Fruit fly (Drosophila melanogaster) whole organism, embryonic: ENCODE results near the gene CG10694.

ENCODE experiments used
- Bdp1 ChIP-seq: fragments of 200-800 bp; sonication (Bioruptor generic); optimal IDR thresholded peaks from 3 replicates; lab custom pipeline; 2016; ENCODE audit warnings: missing biosample characterization, missing genetic modification characterization
- Blimp-1 ChIP-seq: fragments of 200-800 bp; sonication (Bioruptor generic); optimal IDR thresholded peaks from 3 replicates; lab custom pipeline; 2018; ENCODE audit warnings: missing biosample characterization, missing genetic modification characterization, mild to moderate bottlenecking, moderate library complexity, missing genetic modification reagents
- CG10366 ChIP-seq: fragments of 200-800 bp; sonication (Bioruptor generic); IDR thresholded peaks from 2 replicates; pipeline ENCODE4 v1.3.6; 2022; ENCODE audit warnings: missing biosample characterization, missing genetic modification characterization
- CG10462 ChIP-seq: fragments of 200-800 bp; sonication (Bioruptor generic); optimal IDR thresholded peaks from 2 replicates; lab custom pipeline; 2016; ENCODE audit warnings: missing biosample characterization, missing genetic modification characterization
- CG11247 ChIP-seq: fragments of 200-800 bp; sonication (Bioruptor generic); IDR thresholded peaks from 2 replicates; pipeline ENCODE4 v1.3.6; 2022; ENCODE audit warnings: missing biosample characterization, missing genetic modification characterization
- CG12391 ChIP-seq: fragments of 200-800 bp; sonication (Bioruptor generic); optimal IDR thresholded peaks from 3 replicates; lab custom pipeline; 2018; ENCODE audit warnings: missing biosample characterization, mild to moderate bottlenecking, missing genetic modification characterization, moderate library complexity
- CG14441 ChIP-seq: fragments of 200-800 bp; sonication (Bioruptor generic); IDR thresholded peaks from 2 replicates; pipeline ENCODE4 v1.3.6; 2022; ENCODE audit warnings: missing biosample characterization, missing genetic modification characterization
- CG14667 ChIP-seq: fragments of 200-800 bp; sonication (Bioruptor generic); IDR thresholded peaks from 2 replicates; pipeline ENCODE4 v1.3.6; 2022; ENCODE audit warnings: missing biosample characterization, missing genetic modification characterization
- CG15011 ChIP-seq: fragments of 200-800 bp; sonication (Bioruptor generic); optimal IDR thresholded peaks from 3 replicates; lab custom pipeline; 2018; ENCODE audit warnings: missing biosample characterization, mild to moderate bottlenecking, missing genetic modification characterization
- CG15073 ChIP-seq: fragments of 200-800 bp; sonication (Bioruptor generic); optimal IDR thresholded peaks from 2 replicates; lab custom pipeline; 2016; ENCODE audit warnings: missing biosample characterization, missing genetic modification characterization
- CG15696 ChIP-seq: fragments of 200-800 bp; sonication (Bioruptor generic); optimal IDR thresholded peaks from 2 replicates; lab custom pipeline; 2019; ENCODE audit warnings: missing biosample characterization, mild to moderate bottlenecking, missing genetic modification characterization, moderate library complexity
- CG17361 ChIP-seq: fragments of 200-800 bp; sonication (Bioruptor generic); IDR thresholded peaks from 3 replicates; pipeline ENCODE4 v1.3.6; 2022; ENCODE audit warnings: missing biosample characterization, missing genetic modification characterization
- CG2120 ChIP-seq: fragments of 200-800 bp; sonication (Bioruptor generic); optimal IDR thresholded peaks from 3 replicates; lab custom pipeline; 2016; ENCODE audit warnings: missing biosample characterization, missing genetic modification characterization
- CG7839 ChIP-seq: fragments of 200-800 bp; sonication (Bioruptor generic); optimal IDR thresholded peaks from 3 replicates; lab custom pipeline; 2018; ENCODE audit warnings: missing biosample characterization, mild to moderate bottlenecking, missing genetic modification characterization, moderate library complexity
- CG8290 ChIP-seq, 3 experiments: fragments of 200-800 bp; sonication (Bioruptor generic); optimal IDR thresholded peaks; 2 replicates each; lab custom pipeline; 2016 to 2019; ENCODE audit warnings: missing biosample characterization in 3 of 3, missing genetic modification characterization in 3 of 3, mild to moderate bottlenecking in 2 of 3, moderate library complexity in 1 of 3
- CG9932 ChIP-seq: fragments of 200-800 bp; sonication (Bioruptor generic); IDR thresholded peaks from 2 replicates; pipeline ENCODE4 v1.3.6; 2022; ENCODE audit warnings: missing biosample characterization, missing genetic modification characterization
- D19B ChIP-seq: fragments of 200-800 bp; sonication (Bioruptor generic); optimal IDR thresholded peaks from 2 replicates; lab custom pipeline; 2017; ENCODE audit warnings: missing biosample characterization, mild to moderate bottlenecking, missing genetic modification characterization
- Dip3 ChIP-seq: fragments of 200-800 bp; sonication (Bioruptor generic); optimal IDR thresholded peaks from 3 replicates; lab custom pipeline; 2016; ENCODE audit warnings: missing biosample characterization, missing genetic modification characterization
- Eip74EF ChIP-seq, 2 experiments: fragments of 200-800 bp in 1 of 2; fragments of >200 bp in 1 of 2; sonication (Bioruptor generic) in 1 of 2; optimal IDR thresholded peaks; 2 replicates each; lab custom pipeline; 2017 to 2019; ENCODE audit warnings: missing biosample characterization in 2 of 2, missing genetic modification characterization in 2 of 2, mild to moderate bottlenecking in 1 of 2, moderate library complexity in 1 of 2
- Gug ChIP-seq: fragments of 200-800 bp; sonication (Bioruptor generic); IDR thresholded peaks from 4 replicates; pipeline ENCODE4 v1.3.6; 2022; ENCODE audit warnings: missing biosample characterization, missing genetic modification characterization
- H2.0 ChIP-seq: fragments of 200-800 bp; sonication (Bioruptor generic); IDR thresholded peaks from 2 replicates; pipeline ENCODE4 v1.3.6; 2022; ENCODE audit warnings: missing biosample characterization, missing genetic modification characterization
- HLH54F ChIP-seq: fragments of 200-800 bp; sonication (Bioruptor generic); optimal IDR thresholded peaks from 3 replicates; lab custom pipeline; 2016; ENCODE audit warnings: missing biosample characterization, missing genetic modification characterization
- Med ChIP-seq: fragments of 200-800 bp; sonication (Bioruptor generic); peaks from one replicate; lab custom pipeline; 2016; ENCODE audit warnings: missing biosample characterization, missing genetic modification characterization, mild to moderate bottlenecking, inconsistent platforms, moderate library complexity
- PHDP ChIP-seq: fragments of 200-800 bp; sonication (Bioruptor generic); optimal IDR thresholded peaks from 3 replicates; lab custom pipeline; 2018; ENCODE audit warnings: missing biosample characterization, mild to moderate bottlenecking, missing genetic modification characterization, moderate library complexity
- Pdp1 ChIP-seq, 2 experiments: fragments of 200-800 bp; sonication (Bioruptor generic); optimal IDR thresholded peaks; 3 replicates each; lab custom pipeline; 2016; ENCODE audit warnings: missing biosample characterization in 2 of 2, missing genetic modification characterization in 2 of 2, mild to moderate bottlenecking in 1 of 2, moderate library complexity in 1 of 2
- Sox102F ChIP-seq: fragments of 200-800 bp; sonication (Bioruptor generic); optimal IDR thresholded peaks from 2 replicates; lab custom pipeline; 2018; ENCODE audit warnings: missing biosample characterization, mild to moderate bottlenecking, missing genetic modification characterization, moderate library complexity
- Stat92E ChIP-seq, 3 experiments: fragments of >200 bp in 2 of 3; fragments of 200-800 bp in 1 of 3; sonication (Bioruptor generic) in 1 of 3; optimal IDR thresholded peaks; 2 replicates each; lab custom pipeline; 2017 to 2019; ENCODE audit warnings: missing biosample characterization in 3 of 3, missing genetic modification characterization in 3 of 3, mild to moderate bottlenecking in 1 of 3, moderate library complexity in 1 of 3
- Xbp1 ChIP-seq: fragments of 200-800 bp; sonication (Bioruptor generic); optimal IDR thresholded peaks from 3 replicates; lab custom pipeline; 2016; ENCODE audit warnings: missing biosample characterization, mild to moderate bottlenecking, missing genetic modification characterization
- al ChIP-seq: fragments of 200-800 bp; sonication (Bioruptor generic); IDR thresholded peaks from 2 replicates; pipeline ENCODE4 v1.3.6; 2022; ENCODE audit warnings: missing biosample characterization, missing genetic modification characterization
- ci ChIP-seq: fragments of 200-800 bp; sonication (Bioruptor generic); IDR thresholded peaks from 3 replicates; pipeline ENCODE4 v1.3.6; 2022; ENCODE audit warnings: missing biosample characterization, missing genetic modification characterization
- dm ChIP-seq: fragments of 200-800 bp; sonication (Bioruptor generic); optimal IDR thresholded peaks from 3 replicates; lab custom pipeline; 2016; ENCODE audit warnings: missing biosample characterization, missing genetic modification characterization
- dmrt11E ChIP-seq: fragments of 200-800 bp; sonication (Bioruptor generic); optimal IDR thresholded peaks from 3 replicates; lab custom pipeline; 2018; ENCODE audit warnings: missing biosample characterization, mild to moderate bottlenecking, missing genetic modification characterization, moderate library complexity
- dmrt99B ChIP-seq: fragments of 200-800 bp; sonication (Bioruptor generic); optimal IDR thresholded peaks from 2 replicates; lab custom pipeline; 2018; ENCODE audit warnings: missing biosample characterization, mild to moderate bottlenecking, missing genetic modification characterization, moderate library complexity
- dpn ChIP-seq, 2 experiments: fragments of 200-800 bp; sonication (Bioruptor generic); optimal IDR thresholded peaks; 3 replicates each; lab custom pipeline; 2016; ENCODE audit warnings: missing biosample characterization in 2 of 2, missing genetic modification characterization in 2 of 2
- dysf ChIP-seq: fragments of 200-800 bp; sonication (Bioruptor generic); IDR thresholded peaks from 3 replicates; pipeline ENCODE4 v1.3.6; 2022; ENCODE audit warnings: missing biosample characterization, missing genetic modification characterization
- gcm2 ChIP-seq: fragments of 200-800 bp; sonication (Bioruptor generic); optimal IDR thresholded peaks from 2 replicates; lab custom pipeline; 2016; ENCODE audit warnings: missing biosample characterization, missing genetic modification characterization
- gem ChIP-seq: fragments of 200-800 bp; sonication (Bioruptor generic); optimal IDR thresholded peaks from 2 replicates; lab custom pipeline; 2019; ENCODE audit warnings: missing biosample characterization, mild to moderate bottlenecking, missing genetic modification characterization, moderate library complexity
- gro ChIP-seq: fragments of 200-800 bp; sonication (Bioruptor generic); optimal IDR thresholded peaks from 2 replicates; lab custom pipeline; 2016; ENCODE audit warnings: missing biosample characterization, missing genetic modification characterization
- kay ChIP-seq: fragments of 200-800 bp; sonication (Bioruptor generic); optimal IDR thresholded peaks from 2 replicates; lab custom pipeline; 2016; ENCODE audit warnings: missing biosample characterization, missing genetic modification characterization
- lab ChIP-seq: fragments of 200-800 bp; sonication (Bioruptor generic); optimal IDR thresholded peaks from 3 replicates; lab custom pipeline; 2017; ENCODE audit warnings: missing biosample characterization, missing genetic modification characterization, mild to moderate bottlenecking, moderate library complexity, missing genetic modification reagents
- lmd ChIP-seq: fragments of 200-800 bp; sonication (Bioruptor generic); IDR thresholded peaks from 2 replicates; pipeline ENCODE4 v1.3.6; 2022; ENCODE audit warnings: missing biosample characterization, missing genetic modification characterization
- pho ChIP-seq: fragments of 200-800 bp; sonication (Bioruptor generic); optimal IDR thresholded peaks from 2 replicates; lab custom pipeline; 2016; ENCODE audit warnings: missing biosample characterization, missing genetic modification characterization
- prd ChIP-seq, 3 experiments: fragments of >200 bp in 2 of 3; fragments of 200-800 bp in 1 of 3; sonication (Bioruptor generic) in 1 of 3; optimal IDR thresholded peaks in 2 of 3; IDR thresholded peaks in 1 of 3; 2 replicates in 2 of 3; 3 replicates in 1 of 3; pipeline versions ENCODE4 v1.3.6 to Lab custom; 2017 to 2022; ENCODE audit warnings: missing biosample characterization in 1 of 3, missing genetic modification characterization in 1 of 3
- sisA ChIP-seq: fragments of 200-800 bp; sonication (Bioruptor generic); IDR thresholded peaks from 2 replicates; pipeline ENCODE4 v1.3.6; 2022; ENCODE audit warnings: missing biosample characterization, missing genetic modification characterization
- slbo ChIP-seq: fragments of 200-800 bp; sonication (Bioruptor generic); IDR thresholded peaks from 2 replicates; pipeline ENCODE4 v1.3.6; 2022; ENCODE audit warnings: missing biosample characterization, missing genetic modification characterization
- sob ChIP-seq: fragments of 200-800 bp; sonication (Bioruptor generic); IDR thresholded peaks from 2 replicates; pipeline ENCODE4 v1.3.6; 2022; ENCODE audit warnings: missing biosample characterization, missing genetic modification characterization
- vvl ChIP-seq: fragments of 200-800 bp; sonication (Bioruptor generic); IDR thresholded peaks from 2 replicates; pipeline ENCODE4 v1.3.6; 2022; ENCODE audit warnings: missing biosample characterization, missing genetic modification characterization
- zfh2 ChIP-seq: fragments of 200-800 bp; sonication (Bioruptor generic); optimal IDR thresholded peaks from 2 replicates; lab custom pipeline; 2016; ENCODE audit warnings: missing biosample characterization, missing genetic modification characterization

Gene CG10694

dm6 chr3R:24100717-24101116 lies 6.5 kb upstream of the CG10694 start (continued):
- TF ChIP-seq slbo = peak; percentile 71
- no peak for TF ChIP-seq CG10462 (GFP tag; lab: Kevin White, UChicago)
- TF ChIP-seq Xbp1 (GFP tag; lab: Kevin White, UChicago) = peak; percentile 46
- no peak for TF ChIP-seq Eip74EF (GFP tag; optimal IDR thresholded peaks at IDR 0.05; lab: Kevin White, UChicago)
- no peak for TF ChIP-seq CG15011 (GFP tag; lab: Kevin White, UChicago)
- TF ChIP-seq ci (GFP tag; lab: Robert Waterston, UW) = peak; percentile 35; the same call in 1 of the 3 replicates
- peak; percentile 31 for TF ChIP-seq zfh2 (GFP tag; lab: Kevin White, UChicago)
- TF ChIP-seq CG11247 = no peak
- peak; percentile 9 for TF ChIP-seq CG12391
- peak; percentile 25 for TF ChIP-seq pho (GFP tag; lab: Kevin White, UChicago)
- TF ChIP-seq CG10366 = peak; percentile 11; the same call in 1 of the 2 replicates
- peak in 1 of 2 experiments; percentile 8 for TF ChIP-seq Pdp1 (GFP tag; optimal IDR thresholded peaks at IDR 0.05; lab: Kevin White, UChicago)
- peak; percentile 28; the same call in 1 of the 4 replicates for TF ChIP-seq Gug (GFP tag; lab: Robert Waterston, UW)
- TF ChIP-seq dysf = peak; percentile 55; the same call in 2 of the 3 replicates
- peak; percentile 40; the same call in 1 of the 2 replicates for TF ChIP-seq sisA (GFP tag; lab: Robert Waterston, UW)
- 0 out of 2 replicates have a peak, but pooled peaks have one; percentile 9 for TF ChIP-seq H2.0 (GFP tag; lab: Robert Waterston, UW)
- no peak for TF ChIP-seq gcm2
- TF ChIP-seq lab (GFP tag; lab: Kevin White, UChicago) = peak; percentile 42
- TF ChIP-seq Bdp1 (GFP tag; lab: Kevin White, UChicago) = no peak
- TF ChIP-seq sob (GFP tag; lab: Robert Waterston, UW) = 0 out of 2 replicates have a peak, but pooled peaks have one; percentile 31
- TF ChIP-seq CG14667 (GFP tag; lab: Robert Waterston, UW) = 0 out of 2 replicates have a peak, but pooled peaks have one; percentile 15
- TF ChIP-seq CG9932 (GFP tag; lab: Robert Waterston, UW) = peak; percentile 71
- TF ChIP-seq vvl (GFP tag; lab: Robert Waterston, UW) = peak; percentile 56
- TF ChIP-seq CG15696 (tag; lab: Kevin White, UChicago) = no peak
- peak in 1 of 2 experiments; percentile 15 for TF ChIP-seq dpn (GFP tag; optimal IDR thresholded peaks at IDR 0.05; lab: Kevin White, UChicago)
- TF ChIP-seq HLH54F (GFP tag; lab: Kevin White, UChicago) = peak; percentile 6
- TF ChIP-seq CG14441 (GFP tag; lab: Robert Waterston, UW) = peak; percentile 42; the same call in 1 of the 2 replicates
- TF ChIP-seq CG8290 (GFP tag; optimal IDR thresholded peaks at IDR 0.05; lab: Kevin White, UChicago) = no peak
- TF ChIP-seq CG8290 (tag; optimal IDR thresholded peaks at IDR 0.05; lab: Kevin White, UChicago) = peak in 1 of 2 experiments; percentile 2
- no peak for TF ChIP-seq prd (optimal IDR thresholded peaks at IDR 0.05; lab: Kevin White, UChicago)
- peak; percentile 37; the same call in 2 of the 3 replicates for TF ChIP-seq prd (GFP tag; IDR thresholded peaks at IDR 0.05; lab: Robert Waterston, UW)
- TF ChIP-seq gem = peak; percentile 43
- TF ChIP-seq Sox102F (GFP tag; lab: Kevin White, UChicago) = peak; percentile 37
- no peak for TF ChIP-seq dm (GFP tag; lab: Kevin White, UChicago)
- peak; percentile 86 for TF ChIP-seq Med
- no peak for TF ChIP-seq CG15073 (GFP tag; lab: Kevin White, UChicago)
- 0 out of 3 replicates have a peak, but pooled peaks have one; percentile 21 for TF ChIP-seq CG17361 (GFP tag; lab: Robert Waterston, UW)
- peak; percentile 8 for TF ChIP-seq kay
- TF ChIP-seq al (GFP tag; lab: Robert Waterston, UW) = peak; percentile 15; the same call in 1 of the 2 replicates
- peak; percentile 49 for TF ChIP-seq dmrt99B (tag; lab: Kevin White, UChicago)
- no peak for TF ChIP-seq Stat92E (GFP tag; optimal IDR thresholded peaks at IDR 0.05; lab: Kevin White, UChicago)
- TF ChIP-seq Blimp-1 = peak; percentile 2
- TF ChIP-seq PHDP = peak; percentile 37
- TF ChIP-seq lmd (GFP tag; lab: Robert Waterston, UW) = peak; percentile 34; the same call in 1 of the 2 replicates
- TF ChIP-seq CG2120 (GFP tag; lab: Kevin White, UChicago) = peak; percentile 56
- TF ChIP-seq D19B (GFP tag; lab: Kevin White, UChicago) = peak; percentile 94
- peak; percentile 52 for TF ChIP-seq gro (GFP tag; lab: Kevin White, UChicago)
- TF ChIP-seq Dip3 (GFP tag; lab: Kevin White, UChicago) = peak; percentile 47
- no peak for TF ChIP-seq dmrt11E (tag; lab: Kevin White, UChicago)
- peak; percentile 42 for TF ChIP-seq CG7839 (tag; lab: Kevin White, UChicago)
